Fruit fly (Drosophila melanogaster): ENCODE measurements around the gene CG15478.

The CG15478 gene

dm6 chrX:7702160-7702907, 15.4 kb downstream of the CG15478 start:
- TF ChIP-seq h (optimal IDR thresholded peaks at IDR 0.05) (no peak), psq (optimal IDR thresholded peaks at IDR 0.05) (no peak), Myc (optimal IDR thresholded peaks at IDR 0.05) (no peak), insv (optimal IDR thresholded peaks at IDR 0.05) (no peak), ttk (optimal IDR thresholded peaks at IDR 0.05) (no peak), Sin3A (optimal IDR thresholded peaks at IDR 0.05) (no peak)

dm6 chrX:7701282-7702078, 16.3 kb downstream of the CG15478 start:
- TF ChIP-seq Sin3A (optimal IDR thresholded peaks at IDR 0.05) (no peak), psq (optimal IDR thresholded peaks at IDR 0.05) (no peak), Myc (optimal IDR thresholded peaks at IDR 0.05) (no peak), insv (optimal IDR thresholded peaks at IDR 0.05) (no peak), ttk (optimal IDR thresholded peaks at IDR 0.05) (no peak), h (optimal IDR thresholded peaks at IDR 0.05) (no peak)

dm6 chrX:7700239-7700793, 17.4 kb downstream of the CG15478 start:
- TF ChIP-seq h (optimal IDR thresholded peaks at IDR 0.05) (no peak), psq (optimal IDR thresholded peaks at IDR 0.05) (peak; percentile 21)

- TF ChIP-seq h (optimal IDR thresholded peaks at IDR 0.05) (no peak), Sin3A (optimal IDR thresholded peaks at IDR 0.05) (no peak), psq (optimal IDR thresholded peaks at IDR 0.05) (no peak)
Observed at dm6 chrX:7699584-7700238, 18.0 kb downstream of the CG15478 start.

dm6 chrX:7698000-7698896, 19.5 kb downstream of the CG15478 start:
- TF ChIP-seq Myc (optimal IDR thresholded peaks at IDR 0.05), result no peak
- TF ChIP-seq h (optimal IDR thresholded peaks at IDR 0.05), result no peak
- no peak for TF ChIP-seq ttk (optimal IDR thresholded peaks at IDR 0.05)
- no peak for TF ChIP-seq Sin3A (optimal IDR thresholded peaks at IDR 0.05)
- TF ChIP-seq psq (optimal IDR thresholded peaks at IDR 0.05), result no peak
- no peak for TF ChIP-seq insv (optimal IDR thresholded peaks at IDR 0.05)

- TF ChIP-seq Myc (optimal IDR thresholded peaks at IDR 0.05) (no peak), h (optimal IDR thresholded peaks at IDR 0.05) (no peak), insv (optimal IDR thresholded peaks at IDR 0.05) (no peak), Sin3A (optimal IDR thresholded peaks at IDR 0.05) (no peak), ttk (optimal IDR thresholded peaks at IDR 0.05) (no peak), psq (optimal IDR thresholded peaks at IDR 0.05) (no peak)
Observed at dm6 chrX:7696711-7697654, 20.7 kb downstream of the CG15478 start.

- no peak for TF ChIP-seq insv (optimal IDR thresholded peaks at IDR 0.05)
Observed at dm6 chrX:7696165-7696564, 21.6 kb downstream of the CG15478 start.

dm6 chrX:7695391-7696053, 22.2 kb downstream of the CG15478 start:
- no peak for TF ChIP-seq Myc (optimal IDR thresholded peaks at IDR 0.05)
- TF ChIP-seq h (optimal IDR thresholded peaks at IDR 0.05), result no peak
- no peak for TF ChIP-seq Sin3A (optimal IDR thresholded peaks at IDR 0.05)
- no peak for TF ChIP-seq ttk (optimal IDR thresholded peaks at IDR 0.05)
- TF ChIP-seq insv (optimal IDR thresholded peaks at IDR 0.05), result no peak
- TF ChIP-seq psq (optimal IDR thresholded peaks at IDR 0.05), result no peak

- TF ChIP-seq insv (optimal IDR thresholded peaks at IDR 0.05) (no peak), ttk (optimal IDR thresholded peaks at IDR 0.05) (no peak), Myc (optimal IDR thresholded peaks at IDR 0.05) (no peak), Sin3A (optimal IDR thresholded peaks at IDR 0.05) (no peak), h (optimal IDR thresholded peaks at IDR 0.05) (no peak), psq (optimal IDR thresholded peaks at IDR 0.05) (no peak)
Observed at dm6 chrX:7694868-7695267, 22.9 kb downstream of the CG15478 start.

- TF ChIP-seq ttk (optimal IDR thresholded peaks at IDR 0.05) (no peak), Myc (optimal IDR thresholded peaks at IDR 0.05) (no peak), h (optimal IDR thresholded peaks at IDR 0.05) (no peak), Sin3A (optimal IDR thresholded peaks at IDR 0.05) (no peak), insv (optimal IDR thresholded peaks at IDR 0.05) (no peak), psq (optimal IDR thresholded peaks at IDR 0.05) (no peak)
Observed at dm6 chrX:7694207-7694606, 23.5 kb downstream of the CG15478 start.

All from Kc167 (cell line).